Fruit fly (Drosophila melanogaster) whole organism, embryonic: ENCODE data around the gene nenya.
A peak's percentile ranks its signal among the peaks of the same experiment; 100 is the strongest.

ENCODE experiments used
- Awh ChIP-seq: fragments of 200-800 bp; sonication (Bioruptor generic); IDR thresholded peaks from 2 replicates; pipeline ENCODE4, ENCODE4 v1.3.6; 2022; ENCODE audit warnings: missing biosample characterization, missing genetic modification characterization
- CG12942 ChIP-seq: fragments of 200-800 bp; sonication (Bioruptor generic); optimal IDR thresholded peaks from 3 replicates; lab custom pipeline; 2016; ENCODE audit warnings: missing biosample characterization, missing genetic modification characterization
- CG14860 ChIP-seq: fragments of 200-800 bp; sonication (Bioruptor generic); IDR thresholded peaks from 3 replicates; pipeline ENCODE4 v1.3.6; 2022; ENCODE audit warnings: missing biosample characterization, missing genetic modification characterization; ENCODE audit not compliant: partially characterized antibody
- CG17568 ChIP-seq: fragments of 200-800 bp; sonication (Bioruptor generic); optimal IDR thresholded peaks from 2 replicates; lab custom pipeline; 2018; ENCODE audit warnings: missing biosample characterization, mild to moderate bottlenecking, missing genetic modification characterization, moderate library complexity
- CG17829 ChIP-seq: fragments of 200-800 bp; optimal IDR thresholded peaks from 2 replicates; lab custom pipeline; 2019; ENCODE audit warnings: missing biosample characterization, mild to moderate bottlenecking, missing genetic modification characterization, moderate library complexity
- CG7987 ChIP-seq: fragments of 200-800 bp; sonication (Bioruptor generic); optimal IDR thresholded peaks from 2 replicates; lab custom pipeline; 2018; ENCODE audit warnings: missing biosample characterization, mild to moderate bottlenecking, missing genetic modification characterization, moderate library complexity
- Deaf1 ChIP-seq: fragments of 200-800 bp; optimal IDR thresholded peaks from 3 replicates; lab custom pipeline; 2019; ENCODE audit warnings: missing biosample characterization, mild to moderate bottlenecking, missing genetic modification characterization, moderate library complexity
- Dp ChIP-seq: fragments of 200-800 bp; sonication (Bioruptor generic); optimal IDR thresholded peaks from 2 replicates; lab custom pipeline; 2018; ENCODE audit warnings: missing biosample characterization, mild to moderate bottlenecking, missing genetic modification characterization, moderate library complexity
- Dref ChIP-seq: fragments of 200-800 bp; sonication (Bioruptor generic); IDR thresholded peaks from 2 replicates; pipeline ENCODE4 v1.3.6; 2022; ENCODE audit warnings: missing biosample characterization, missing genetic modification characterization
- Ets65A ChIP-seq: fragments of 200-800 bp; sonication (Bioruptor generic); peaks from one replicate; lab custom pipeline; 2016; ENCODE audit warnings: missing biosample characterization, missing genetic modification characterization
- Ets97D ChIP-seq: fragments of 200-800 bp; sonication (Bioruptor generic); optimal IDR thresholded peaks from 3 replicates; lab custom pipeline; 2016; ENCODE audit warnings: missing biosample characterization, missing genetic modification characterization
- MBD-R2 ChIP-seq: fragments of 200-800 bp; sonication (Bioruptor generic); IDR thresholded peaks from 2 replicates; pipeline ENCODE4 v1.3.6; 2022; ENCODE audit warnings: missing biosample characterization, missing genetic modification characterization
- Med ChIP-seq: fragments of 200-800 bp; sonication (Bioruptor generic); peaks from one replicate; lab custom pipeline; 2016; ENCODE audit warnings: missing biosample characterization, missing genetic modification characterization, mild to moderate bottlenecking, inconsistent platforms, moderate library complexity
- Myb ChIP-seq: fragments of 200-800 bp; sonication (Bioruptor generic); optimal IDR thresholded peaks from 2 replicates; lab custom pipeline; 2016; ENCODE audit warnings: missing biosample characterization, missing genetic modification characterization
- Rfx ChIP-seq: fragments of 200-800 bp; sonication (Bioruptor generic); IDR thresholded peaks from 2 replicates; pipeline ENCODE4 v1.3.6; 2022; ENCODE audit warnings: missing biosample characterization, missing genetic modification characterization
- Spps ChIP-seq: fragments of 200-800 bp; sonication (Bioruptor generic); optimal IDR thresholded peaks from 2 replicates; lab custom pipeline; 2018; ENCODE audit warnings: missing biosample characterization, mild to moderate bottlenecking, missing genetic modification characterization
- amos ChIP-seq: fragments of 200-800 bp; sonication (Bioruptor generic); IDR thresholded peaks from 2 replicates; pipeline ENCODE4 v1.3.6; 2022; ENCODE audit warnings: missing biosample characterization, missing genetic modification characterization; ENCODE audit not compliant: partially characterized antibody
- ase ChIP-seq: fragments of 200-800 bp; sonication (Bioruptor generic); IDR thresholded peaks from 3 replicates; pipeline ENCODE4 v1.3.6; 2022; ENCODE audit warnings: missing biosample characterization, missing genetic modification characterization
- ato ChIP-seq: fragments of 200-800 bp; sonication (Bioruptor generic); IDR thresholded peaks from 2 replicates; pipeline ENCODE4 v1.3.6; 2022; ENCODE audit warnings: missing biosample characterization, missing genetic modification characterization; ENCODE audit not compliant: partially characterized antibody
- bab2 ChIP-seq: fragments of 200-800 bp; sonication (Bioruptor generic); optimal IDR thresholded peaks from 2 replicates; lab custom pipeline; 2016; ENCODE audit warnings: missing biosample characterization, missing genetic modification characterization
- ci ChIP-seq: fragments of 200-800 bp; sonication (Bioruptor generic); IDR thresholded peaks from 3 replicates; pipeline ENCODE4 v1.3.6; 2022; ENCODE audit warnings: missing biosample characterization, missing genetic modification characterization
- crol ChIP-seq: fragments of 200-800 bp; sonication (Bioruptor generic); IDR thresholded peaks from 2 replicates; pipeline ENCODE4 v1.3.6; 2022; ENCODE audit warnings: missing biosample characterization, missing genetic modification characterization
- exex ChIP-seq: fragments of 200-800 bp; sonication (Bioruptor generic); optimal IDR thresholded peaks from 4 replicates; lab custom pipeline; 2018; ENCODE audit warnings: missing biosample characterization, mild to moderate bottlenecking, missing genetic modification characterization, moderate library complexity
- gsb ChIP-seq: fragments of 200-800 bp; sonication (Bioruptor generic); IDR thresholded peaks from 2 replicates; pipeline ENCODE4 v1.3.6; 2022; ENCODE audit warnings: missing biosample characterization, missing genetic modification characterization
- hth ChIP-seq: fragments of >200 bp; optimal IDR thresholded peaks from 2 replicates; lab custom pipeline; 2017; ENCODE audit warnings: inconsistent platforms
- kah ChIP-seq: fragments of 200-800 bp; sonication (Bioruptor generic); optimal IDR thresholded peaks from 2 replicates; lab custom pipeline; 2018; ENCODE audit warnings: missing biosample characterization, mild to moderate bottlenecking, missing genetic modification characterization
- klu ChIP-seq: fragments of 200-800 bp; sonication (Bioruptor generic); IDR thresholded peaks from 2 replicates; pipeline ENCODE4 v1.3.6; 2022; ENCODE audit warnings: missing biosample characterization, missing genetic modification characterization
- mirr ChIP-seq: fragments of 200-800 bp; sonication (Bioruptor generic); optimal IDR thresholded peaks from 3 replicates; lab custom pipeline; 2018; ENCODE audit warnings: missing biosample characterization, mild to moderate bottlenecking, missing genetic modification characterization
- nom ChIP-seq: fragments of 200-800 bp; sonication (Bioruptor generic); optimal IDR thresholded peaks from 2 replicates; lab custom pipeline; 2017; ENCODE audit warnings: missing biosample characterization, missing genetic modification characterization, mild to moderate bottlenecking, moderate library complexity, missing genetic modification reagents
- pzg ChIP-seq: fragments of 200-800 bp; sonication (Bioruptor generic); optimal IDR thresholded peaks from 3 replicates; lab custom pipeline; 2018; ENCODE audit warnings: missing biosample characterization, mild to moderate bottlenecking, missing genetic modification characterization, moderate library complexity
- slbo ChIP-seq: fragments of 200-800 bp; sonication (Bioruptor generic); IDR thresholded peaks from 2 replicates; pipeline ENCODE4 v1.3.6; 2022; ENCODE audit warnings: missing biosample characterization, missing genetic modification characterization
- sug ChIP-seq: fragments of 200-800 bp; optimal IDR thresholded peaks from 2 replicates; lab custom pipeline; 2019; ENCODE audit warnings: missing biosample characterization, mild to moderate bottlenecking, missing genetic modification characterization, moderate library complexity
- trem ChIP-seq: fragments of 200-800 bp; optimal IDR thresholded peaks from 3 replicates; lab custom pipeline; 2019; ENCODE audit warnings: missing biosample characterization, mild to moderate bottlenecking, missing genetic modification characterization, moderate library complexity
- unc-4 ChIP-seq: fragments of 200-800 bp; sonication (Bioruptor generic); IDR thresholded peaks from 2 replicates; pipeline ENCODE4 v1.3.6; 2022; ENCODE audit warnings: missing biosample characterization, missing genetic modification characterization; ENCODE audit not compliant: partially characterized antibody
- wdn ChIP-seq: fragments of 200-800 bp; sonication (Bioruptor generic); IDR thresholded peaks from 2 replicates; pipeline ENCODE4 v1.3.6; 2022; ENCODE audit warnings: missing biosample characterization, missing genetic modification characterization
- zfh1 ChIP-seq: fragments of 200-800 bp; sonication (Bioruptor generic); IDR thresholded peaks from 3 replicates; pipeline ENCODE4 v1.3.6; 2022; ENCODE audit warnings: missing biosample characterization, missing genetic modification characterization

Gene nenya

dm6 chr3R:27928984-27929924 lies 1.3 kb upstream of the nenya start (continued):
- TF ChIP-seq CG17568 (GFP tag; lab: Kevin White, UChicago) (no peak), Deaf1 (tag; lab: Kevin White, UChicago) (no peak), ase (GFP tag; lab: Robert Waterston, UW) (no peak), slbo (GFP tag; lab: Robert Waterston, UW) (no peak), hth (no peak), unc-4 (GFP tag; lab: Robert Waterston, UW) (0 out of 2 replicates have a peak, but pooled peaks have one; percentile 16), CG7987 (peak; percentile 21), MBD-R2 (0 out of 2 replicates have a peak, but pooled peaks have one; percentile 25), CG12942 (GFP tag; lab: Kevin White, UChicago) (no peak), Spps (tag; lab: Kevin White, UChicago) (no peak), exex (tag; lab: Kevin White, UChicago) (peak; percentile 91), Myb (GFP tag; lab: Kevin White, UChicago) (peak; percentile 29), amos (GFP tag; lab: Robert Waterston, UW) (0 out of 2 replicates have a peak, but pooled peaks have one; percentile 9), Awh (GFP tag; lab: Robert Waterston, UW) (no peak), nom (GFP tag; lab: Kevin White, UChicago) (peak; percentile 31), CG17829 (tag; lab: Kevin White, UChicago) (no peak), mirr (peak; percentile 33), ci (GFP tag; lab: Robert Waterston, UW) (peak; percentile 47; the same call in 1 of the 3 replicates), trem (peak; percentile 52), Dp (peak; percentile 53), pzg (peak; percentile 20), sug (tag; lab: Kevin White, UChicago) (peak; percentile 94)

- TF ChIP-seq slbo (GFP tag; lab: Robert Waterston, UW) (0 out of 2 replicates have a peak, but pooled peaks have one; percentile 7), nom (GFP tag; lab: Kevin White, UChicago) (peak; percentile 2), Dref (0 out of 2 replicates have a peak, but pooled peaks have one; percentile 24), Ets97D (GFP tag; lab: Kevin White, UChicago) (no peak), Rfx (GFP tag; lab: Robert Waterston, UW) (0 out of 2 replicates have a peak, but pooled peaks have one; percentile 14), gsb (GFP tag; lab: Robert Waterston, UW) (0 out of 2 replicates have a peak, but pooled peaks have one; percentile 38), Ets65A (peak; percentile 70), klu (GFP tag; lab: Robert Waterston, UW) (no peak), kah (peak; percentile 79), bab2 (GFP tag; lab: Kevin White, UChicago) (no peak), CG14860 (GFP tag; lab: Robert Waterston, UW) (0 out of 3 replicates have a peak, but pooled peaks have one; percentile 13), crol (GFP tag; lab: Robert Waterston, UW) (peak; percentile 53; the same call in 1 of the 2 replicates), zfh1 (GFP tag; lab: Robert Waterston, UW) (0 out of 3 replicates have a peak, but pooled peaks have one; percentile 44), sug (tag; lab: Kevin White, UChicago) (peak; percentile 27), wdn (GFP tag; lab: Robert Waterston, UW) (0 out of 2 replicates have a peak, but pooled peaks have one; percentile 17), Med (GFP tag; lab: Kevin White, UChicago) (peak; percentile 45), ato (GFP tag; lab: Robert Waterston, UW) (no peak), exex (tag; lab: Kevin White, UChicago) (peak; percentile 62)
- TF ChIP-seq, all 482 proteins: peak for 14
Measured at dm6 chr3R:27926738-27927215, 1.2 kb downstream of the nenya start.
